Fruit fly (Drosophila melanogaster) whole organism, embryonic: ENCODE measurements around the gene CG31381.
A peak's percentile ranks its signal among the peaks of the same experiment; 100 is the strongest.

Source experiments
- CG11695 ChIP-seq: fragments of 200-800 bp; sonication (Bioruptor generic); IDR thresholded peaks from 3 replicates; pipeline ENCODE4 v1.3.6; 2022; ENCODE audit warnings: missing biosample characterization, missing genetic modification characterization
- CG11696 ChIP-seq: fragments of 200-800 bp; sonication (Bioruptor generic); IDR thresholded peaks from 2 replicates; pipeline ENCODE4 v1.3.6; 2022; ENCODE audit warnings: missing biosample characterization, missing genetic modification characterization
- CG12155 ChIP-seq: fragments of 200-800 bp; sonication (Bioruptor generic); optimal IDR thresholded peaks from 3 replicates; lab custom pipeline; 2016; ENCODE audit warnings: missing biosample characterization, missing genetic modification characterization
- CG12744 ChIP-seq: fragments of 200-800 bp; sonication (Bioruptor generic); optimal IDR thresholded peaks from 2 replicates; lab custom pipeline; 2016; ENCODE audit warnings: missing biosample characterization, missing genetic modification characterization
- CG13296 ChIP-seq: fragments of 200-800 bp; sonication (Bioruptor generic); optimal IDR thresholded peaks from 3 replicates; lab custom pipeline; 2018; ENCODE audit warnings: missing biosample characterization, mild to moderate bottlenecking, missing genetic modification characterization
- CG1602 ChIP-seq: fragments of 200-800 bp; sonication (Bioruptor generic); optimal IDR thresholded peaks from 3 replicates; lab custom pipeline; 2016; ENCODE audit warnings: missing biosample characterization, missing genetic modification characterization
- CG17568 ChIP-seq: fragments of 200-800 bp; sonication (Bioruptor generic); optimal IDR thresholded peaks from 2 replicates; lab custom pipeline; 2018; ENCODE audit warnings: missing biosample characterization, mild to moderate bottlenecking, missing genetic modification characterization, moderate library complexity
- CG2116 ChIP-seq: fragments of 200-800 bp; sonication (Bioruptor generic); optimal IDR thresholded peaks from 3 replicates; lab custom pipeline; 2018; ENCODE audit warnings: missing biosample characterization, mild to moderate bottlenecking, missing genetic modification characterization
- CG2678 ChIP-seq: fragments of 200-800 bp; sonication (Bioruptor generic); optimal IDR thresholded peaks from 3 replicates; lab custom pipeline; 2019; ENCODE audit warnings: missing biosample characterization, mild to moderate bottlenecking, missing genetic modification characterization, moderate library complexity
- CG2712 ChIP-seq: fragments of 200-800 bp; optimal IDR thresholded peaks from 3 replicates; lab custom pipeline; 2019; ENCODE audit warnings: missing biosample characterization, mild to moderate bottlenecking, missing genetic modification characterization, moderate library complexity
- CG31441 ChIP-seq: fragments of 200-800 bp; sonication (Bioruptor generic); IDR thresholded peaks from 2 replicates; pipeline ENCODE4 v1.3.6; 2022; ENCODE audit warnings: missing biosample characterization, missing genetic modification characterization
- CG33557 ChIP-seq: fragments of 200-800 bp; sonication (Bioruptor generic); optimal IDR thresholded peaks from 2 replicates; lab custom pipeline; 2019; ENCODE audit warnings: missing biosample characterization, mild to moderate bottlenecking, missing genetic modification characterization, moderate library complexity
- CG34376 ChIP-seq: fragments of 200-800 bp; sonication (Bioruptor generic); optimal IDR thresholded peaks from 2 replicates; lab custom pipeline; 2018; ENCODE audit warnings: missing biosample characterization, mild to moderate bottlenecking, missing genetic modification characterization
- CG6272 ChIP-seq: fragments of 200-800 bp; sonication (Bioruptor generic); IDR thresholded peaks from 2 replicates; pipeline ENCODE4 v1.3.6; 2022; ENCODE audit warnings: missing biosample characterization, missing genetic modification characterization
- CG8281 ChIP-seq: fragments of 200-800 bp; sonication (Bioruptor generic); optimal IDR thresholded peaks from 2 replicates; lab custom pipeline; 2018; ENCODE audit warnings: missing biosample characterization, mild to moderate bottlenecking, missing genetic modification characterization, moderate library complexity
- CHES-1-like ChIP-seq: fragments of 200-800 bp; sonication (Bioruptor generic); optimal IDR thresholded peaks from 2 replicates; lab custom pipeline; 2016; ENCODE audit warnings: missing biosample characterization, missing genetic modification characterization
- D19B ChIP-seq: fragments of 200-800 bp; sonication (Bioruptor generic); optimal IDR thresholded peaks from 2 replicates; lab custom pipeline; 2017; ENCODE audit warnings: missing biosample characterization, mild to moderate bottlenecking, missing genetic modification characterization
- Deaf1 ChIP-seq: fragments of 200-800 bp; optimal IDR thresholded peaks from 3 replicates; lab custom pipeline; 2019; ENCODE audit warnings: missing biosample characterization, mild to moderate bottlenecking, missing genetic modification characterization, moderate library complexity
- Fer1 ChIP-seq: fragments of 200-800 bp; sonication (Bioruptor generic); optimal IDR thresholded peaks from 2 replicates; lab custom pipeline; 2017; ENCODE audit warnings: missing biosample characterization, mild to moderate bottlenecking, missing genetic modification characterization
- HmgD ChIP-seq: fragments of 200-800 bp; sonication (Bioruptor generic); optimal IDR thresholded peaks from 3 replicates; lab custom pipeline; 2016; ENCODE audit warnings: missing biosample characterization, missing genetic modification characterization
- Lpt ChIP-seq: fragments of >200 bp; optimal IDR thresholded peaks from 2 replicates; lab custom pipeline; 2018; ENCODE audit warnings: missing biosample characterization, missing genetic modification characterization
- Max ChIP-seq: fragments of 200-800 bp; sonication (Bioruptor generic); optimal IDR thresholded peaks from 2 replicates; lab custom pipeline; 2016; ENCODE audit warnings: missing biosample characterization, mild to moderate bottlenecking, missing genetic modification characterization
- Med ChIP-seq: fragments of 200-800 bp; sonication (Bioruptor generic); peaks from one replicate; lab custom pipeline; 2016; ENCODE audit warnings: missing biosample characterization, missing genetic modification characterization, mild to moderate bottlenecking, inconsistent platforms, moderate library complexity
- NC2α ChIP-seq: fragments of 200-800 bp; sonication (Bioruptor generic); optimal IDR thresholded peaks from 2 replicates; lab custom pipeline; 2016; ENCODE audit warnings: missing biosample characterization, missing genetic modification characterization
- PHDP ChIP-seq: fragments of 200-800 bp; sonication (Bioruptor generic); optimal IDR thresholded peaks from 3 replicates; lab custom pipeline; 2018; ENCODE audit warnings: missing biosample characterization, mild to moderate bottlenecking, missing genetic modification characterization, moderate library complexity
- Sox102F ChIP-seq: fragments of 200-800 bp; sonication (Bioruptor generic); optimal IDR thresholded peaks from 2 replicates; lab custom pipeline; 2018; ENCODE audit warnings: missing biosample characterization, mild to moderate bottlenecking, missing genetic modification characterization, moderate library complexity
- Tbp ChIP-seq: fragments of >200 bp; optimal IDR thresholded peaks from 2 replicates; lab custom pipeline; 2018; ENCODE audit warnings: missing biosample characterization, missing genetic modification characterization
- Xrp1 ChIP-seq: fragments of 200-800 bp; sonication (Bioruptor generic); IDR thresholded peaks from 2 replicates; pipeline ENCODE4 v1.3.6; 2022; ENCODE audit warnings: missing biosample characterization, missing genetic modification characterization
- aop ChIP-seq: fragments of 200-800 bp; sonication (Bioruptor generic); IDR thresholded peaks from 2 replicates; pipeline ENCODE4 v1.3.6; 2022; ENCODE audit warnings: missing biosample characterization, missing genetic modification characterization
- cato ChIP-seq: fragments of 200-800 bp; sonication (Bioruptor generic); optimal IDR thresholded peaks from 2 replicates; lab custom pipeline; 2016; ENCODE audit warnings: missing biosample characterization, missing genetic modification characterization, borderline replicate concordance
- chn ChIP-seq: fragments of 200-800 bp; sonication (Bioruptor generic); optimal IDR thresholded peaks from 2 replicates; lab custom pipeline; 2016; ENCODE audit warnings: missing biosample characterization, missing genetic modification characterization
- ci ChIP-seq: fragments of 200-800 bp; sonication (Bioruptor generic); IDR thresholded peaks from 3 replicates; pipeline ENCODE4 v1.3.6; 2022; ENCODE audit warnings: missing biosample characterization, missing genetic modification characterization
- dan ChIP-seq: fragments of 200-800 bp; sonication (Bioruptor generic); IDR thresholded peaks from 2 replicates; pipeline ENCODE4 v1.3.6; 2022; ENCODE audit warnings: missing biosample characterization, missing genetic modification characterization
- fd3F ChIP-seq: fragments of 200-800 bp; sonication (Bioruptor generic); optimal IDR thresholded peaks from 2 replicates; lab custom pipeline; 2018; ENCODE audit warnings: missing biosample characterization, mild to moderate bottlenecking, missing genetic modification characterization, moderate library complexity
- gt ChIP-seq: fragments of 200-800 bp; sonication (Bioruptor generic); IDR thresholded peaks from 2 replicates; pipeline ENCODE4 v1.3.6; 2022; ENCODE audit warnings: missing biosample characterization, missing genetic modification characterization
- her ChIP-seq: fragments of 200-800 bp; sonication (Bioruptor generic); optimal IDR thresholded peaks from 2 replicates; lab custom pipeline; 2016; ENCODE audit warnings: missing biosample characterization, missing genetic modification characterization
- insv ChIP-seq, 2 experiments: fragments of 200-800 bp; sonication (Bioruptor generic); optimal IDR thresholded peaks; 3 replicates each; lab custom pipeline; 2016 to 2018; ENCODE audit warnings: missing biosample characterization in 2 of 2, missing genetic modification characterization in 2 of 2
- inv ChIP-seq: fragments of 200-800 bp; sonication (Bioruptor generic); IDR thresholded peaks from 2 replicates; pipeline ENCODE4 v1.3.6; 2022; ENCODE audit warnings: missing biosample characterization, missing genetic modification characterization; ENCODE audit not compliant: partially characterized antibody
- lmd ChIP-seq: fragments of 200-800 bp; sonication (Bioruptor generic); IDR thresholded peaks from 2 replicates; pipeline ENCODE4 v1.3.6; 2022; ENCODE audit warnings: missing biosample characterization, missing genetic modification characterization
- mirr ChIP-seq: fragments of 200-800 bp; sonication (Bioruptor generic); optimal IDR thresholded peaks from 3 replicates; lab custom pipeline; 2018; ENCODE audit warnings: missing biosample characterization, mild to moderate bottlenecking, missing genetic modification characterization
- oc ChIP-seq: fragments of 200-800 bp; sonication (Bioruptor generic); optimal IDR thresholded peaks from 2 replicates; lab custom pipeline; 2018; ENCODE audit warnings: missing biosample characterization, mild to moderate bottlenecking, missing genetic modification characterization, moderate library complexity
- pfk ChIP-seq: fragments of 200-800 bp; sonication (Bioruptor generic); optimal IDR thresholded peaks from 2 replicates; lab custom pipeline; 2018; ENCODE audit warnings: missing biosample characterization, mild to moderate bottlenecking, missing genetic modification characterization, moderate library complexity
- pzg ChIP-seq: fragments of 200-800 bp; sonication (Bioruptor generic); optimal IDR thresholded peaks from 3 replicates; lab custom pipeline; 2018; ENCODE audit warnings: missing biosample characterization, mild to moderate bottlenecking, missing genetic modification characterization, moderate library complexity
- run ChIP-seq: fragments of 200-800 bp; sonication (Bioruptor generic); optimal IDR thresholded peaks from 3 replicates; lab custom pipeline; 2018; ENCODE audit warnings: missing biosample characterization, mild to moderate bottlenecking, missing genetic modification characterization
- schlank ChIP-seq: fragments of 200-800 bp; sonication (Bioruptor generic); optimal IDR thresholded peaks from 2 replicates; lab custom pipeline; 2018; ENCODE audit warnings: missing biosample characterization, mild to moderate bottlenecking, missing genetic modification characterization
- sens ChIP-seq: fragments of 200-800 bp; sonication (Bioruptor generic); peaks from one replicate; lab custom pipeline; 2016; ENCODE audit warnings: missing biosample characterization, missing genetic modification characterization
- sqz ChIP-seq: fragments of 200-800 bp; sonication (Bioruptor generic); optimal IDR thresholded peaks from 3 replicates; lab custom pipeline; 2018; ENCODE audit warnings: missing biosample characterization, mild to moderate bottlenecking, missing genetic modification characterization
- sug ChIP-seq: fragments of 200-800 bp; optimal IDR thresholded peaks from 2 replicates; lab custom pipeline; 2019; ENCODE audit warnings: missing biosample characterization, mild to moderate bottlenecking, missing genetic modification characterization, moderate library complexity
- wdn ChIP-seq: fragments of 200-800 bp; sonication (Bioruptor generic); IDR thresholded peaks from 2 replicates; pipeline ENCODE4 v1.3.6; 2022; ENCODE audit warnings: missing biosample characterization, missing genetic modification characterization
- z ChIP-seq: fragments of 200-800 bp; sonication (Bioruptor generic); IDR thresholded peaks from 3 replicates; pipeline ENCODE4 v1.3.6; 2022; ENCODE audit warnings: missing biosample characterization, missing genetic modification characterization

CG31381 gene

dm6 chr3R:24917814-24918636, 41.2 kb downstream of the CG31381 start, which contains the start of the genes PIG-S, sud1 and CG11168 (continued):
- 0 out of 2 replicates have a peak, but pooled peaks have one; percentile 10 for TF ChIP-seq wdn
- no peak for TF ChIP-seq PHDP (tag; lab: Kevin White, UChicago)
- no peak for TF ChIP-seq oc (tag; lab: Kevin White, UChicago)
- TF ChIP-seq CG13296, result no peak
- TF ChIP-seq Lpt (GFP tag; lab: Kevin White, UChicago), result no peak
- TF ChIP-seq pfk (GFP tag; lab: Kevin White, UChicago), result no peak
- peak; percentile 48 for TF ChIP-seq CG12155 (GFP tag; lab: Kevin White, UChicago)
- peak; percentile 75 for TF ChIP-seq CG2712
- TF ChIP-seq lmd (GFP tag; lab: Robert Waterston, UW), result peak; percentile 80
- no peak for TF ChIP-seq aop (GFP tag; lab: Robert Waterston, UW)
- peak in 1 of 2 experiments; percentile 80 for TF ChIP-seq insv (GFP tag; optimal IDR thresholded peaks at IDR 0.05; lab: Kevin White, UChicago)
- no peak for TF ChIP-seq Sox102F (GFP tag; lab: Kevin White, UChicago)
- TF ChIP-seq pzg, result peak; percentile 56
- TF ChIP-seq sens (GFP tag; lab: Kevin White, UChicago), result no peak
- no peak for TF ChIP-seq HmgD
- TF ChIP-seq schlank (tag; lab: Kevin White, UChicago), result no peak
- TF ChIP-seq run (tag; lab: Kevin White, UChicago), result no peak
- no peak for TF ChIP-seq CHES-1-like (GFP tag; lab: Kevin White, UChicago)
- TF ChIP-seq ci, result 0 out of 3 replicates have a peak, but pooled peaks have one; percentile 27
- no peak for TF ChIP-seq dan (GFP tag; lab: Robert Waterston, UW)
- no peak for TF ChIP-seq CG2678 (tag; lab: Kevin White, UChicago)
- peak; percentile 68 for TF ChIP-seq Xrp1 (GFP tag; lab: Robert Waterston, UW)
- TF ChIP-seq CG34376, result peak; percentile 32
- TF ChIP-seq gt (GFP tag; lab: Robert Waterston, UW), result no peak
- no peak for TF ChIP-seq NC2α
- no peak for TF ChIP-seq CG12744 (GFP tag; lab: Kevin White, UChicago)
- no peak for TF ChIP-seq Max (GFP tag; lab: Kevin White, UChicago)
- no peak for TF ChIP-seq Tbp (GFP tag; lab: Kevin White, UChicago)
- peak; percentile 5 for TF ChIP-seq cato (GFP tag; lab: Kevin White, UChicago)
- no peak for TF ChIP-seq sug (tag; lab: Kevin White, UChicago)
- peak; percentile 38 for TF ChIP-seq CG33557 (GFP tag; lab: Kevin White, UChicago)
- no peak for TF ChIP-seq Fer1
- TF ChIP-seq CG11695 (GFP tag; lab: Robert Waterston, UW), result no peak
- peak; percentile 30 for TF ChIP-seq fd3F (GFP tag; lab: Kevin White, UChicago)
- TF ChIP-seq Med (GFP tag; lab: Kevin White, UChicago), result peak; percentile 81
- TF ChIP-seq CG11696, result no peak
- TF ChIP-seq inv, result peak; percentile 97
- no peak for TF ChIP-seq Deaf1 (tag; lab: Kevin White, UChicago)
- no peak for TF ChIP-seq chn (GFP tag; lab: Kevin White, UChicago)
- TF ChIP-seq z (GFP tag; lab: Robert Waterston, UW), result no peak
- peak; percentile 65 for TF ChIP-seq CG1602 (GFP tag; lab: Kevin White, UChicago)
- no peak for TF ChIP-seq CG17568 (GFP tag; lab: Kevin White, UChicago)
- no peak for TF ChIP-seq her
- TF ChIP-seq CG6272, result peak; percentile 59
- TF ChIP-seq CG8281 (tag; lab: Kevin White, UChicago), result no peak
- no peak for TF ChIP-seq mirr (GFP tag; lab: Kevin White, UChicago)
- no peak; the same call in 1 of the 2 replicates for TF ChIP-seq CG31441
- no peak for TF ChIP-seq D19B (GFP tag; lab: Kevin White, UChicago)
- peak; percentile 79 for TF ChIP-seq sqz
- peak; percentile 61 for TF ChIP-seq CG2116 (GFP tag; lab: Kevin White, UChicago)
